Fruit fly (Drosophila melanogaster) whole organism, prepupa: ENCODE measurements around the gene Vta1.

Source experiments
- Blimp-1 ChIP-seq: fragments of 200-800 bp; sonication (Bioruptor generic); optimal IDR thresholded peaks from 3 replicates; lab custom pipeline; 2017; ENCODE audit warnings: missing biosample characterization, missing genetic modification characterization, mild to moderate bottlenecking, moderate library complexity, missing genetic modification reagents
- CG10669 ChIP-seq: fragments of 200-800 bp; sonication (Bioruptor generic); optimal IDR thresholded peaks from 3 replicates; lab custom pipeline; 2018; ENCODE audit warnings: missing biosample characterization, mild to moderate bottlenecking, missing genetic modification characterization, moderate library complexity
- CG11294 ChIP-seq: fragments of 200-800 bp; sonication (Bioruptor generic); IDR thresholded peaks from 2 replicates; pipeline ENCODE4 v1.3.6; 2022; ENCODE audit warnings: missing biosample characterization, missing genetic modification characterization
- CG11762 ChIP-seq: fragments of 200-800 bp; sonication (Bioruptor generic); optimal IDR thresholded peaks from 3 replicates; lab custom pipeline; 2016; ENCODE audit warnings: missing biosample characterization, missing genetic modification characterization; ENCODE audit not compliant: insufficient read depth
- CG11902 ChIP-seq: fragments of 200-800 bp; sonication (Bioruptor generic); optimal IDR thresholded peaks from 3 replicates; lab custom pipeline; 2016; ENCODE audit warnings: missing biosample characterization, missing genetic modification characterization
- CG15336 ChIP-seq: fragments of 200-800 bp; sonication (Bioruptor generic); IDR thresholded peaks from 2 replicates; pipeline ENCODE4 v1.3.6; 2022; ENCODE audit warnings: missing biosample characterization, missing genetic modification characterization
- CG1621 ChIP-seq: fragments of 200-800 bp; sonication (Bioruptor generic); optimal IDR thresholded peaks from 3 replicates; lab custom pipeline; 2018; ENCODE audit warnings: missing biosample characterization, mild to moderate bottlenecking, missing genetic modification characterization
- CG16779 ChIP-seq: fragments of 200-800 bp; sonication (Bioruptor generic); optimal IDR thresholded peaks from 3 replicates; lab custom pipeline; 2017; ENCODE audit warnings: missing biosample characterization, mild to moderate bottlenecking, missing genetic modification characterization
- CG3032 ChIP-seq: fragments of 200-800 bp; optimal IDR thresholded peaks from 2 replicates; lab custom pipeline; 2019; ENCODE audit warnings: missing biosample characterization, mild to moderate bottlenecking, missing genetic modification characterization, moderate library complexity
- CG31627 ChIP-seq: fragments of 200-800 bp; sonication (Bioruptor generic); optimal IDR thresholded peaks from 3 replicates; lab custom pipeline; 2016; ENCODE audit warnings: missing biosample characterization, missing genetic modification characterization
- CG32006 ChIP-seq: fragments of 200-800 bp; sonication (Bioruptor generic); optimal IDR thresholded peaks from 3 replicates; lab custom pipeline; 2017; ENCODE audit warnings: missing biosample characterization, mild to moderate bottlenecking, missing genetic modification characterization
- CG34406 ChIP-seq: fragments of 200-800 bp; sonication (Bioruptor generic); optimal IDR thresholded peaks from 3 replicates; lab custom pipeline; 2016; ENCODE audit warnings: missing biosample characterization, missing genetic modification characterization
- CG3919 ChIP-seq: fragments of 200-800 bp; sonication (Bioruptor generic); optimal IDR thresholded peaks from 3 replicates; lab custom pipeline; 2016; ENCODE audit warnings: missing biosample characterization, missing genetic modification characterization
- CG6163 ChIP-seq: fragments of 200-800 bp; sonication (Bioruptor generic); IDR thresholded peaks from 3 replicates; pipeline ENCODE4 v1.3.6; 2022; ENCODE audit warnings: missing biosample characterization, missing genetic modification characterization
- CG6276 ChIP-seq: fragments of 200-800 bp; sonication (Bioruptor generic); optimal IDR thresholded peaks from 2 replicates; lab custom pipeline; 2017; ENCODE audit warnings: missing biosample characterization, mild to moderate bottlenecking, missing genetic modification characterization
- CG6808 ChIP-seq: fragments of 200-800 bp; sonication (Bioruptor generic); optimal IDR thresholded peaks from 3 replicates; lab custom pipeline; 2017; ENCODE audit warnings: missing biosample characterization, missing genetic modification characterization, mild to moderate bottlenecking, moderate library complexity, missing genetic modification reagents
- CG6854 ChIP-seq: fragments of 200-800 bp; sonication (Bioruptor generic); optimal IDR thresholded peaks from 2 replicates; lab custom pipeline; 2017; ENCODE audit warnings: missing biosample characterization, mild to moderate bottlenecking, missing genetic modification characterization
- CG8319 ChIP-seq: fragments of 200-800 bp; sonication (Bioruptor generic); optimal IDR thresholded peaks from 3 replicates; lab custom pipeline; 2016; ENCODE audit warnings: missing biosample characterization, missing genetic modification characterization
- CG8632 ChIP-seq: fragments of 200-800 bp; sonication (Bioruptor generic); optimal IDR thresholded peaks from 3 replicates; lab custom pipeline; 2016; ENCODE audit warnings: missing biosample characterization, missing genetic modification characterization
- CG9139 ChIP-seq: fragments of 200-800 bp; sonication (Bioruptor generic); optimal IDR thresholded peaks from 3 replicates; lab custom pipeline; 2017; ENCODE audit warnings: missing biosample characterization, mild to moderate bottlenecking, missing genetic modification characterization
- Eip75B ChIP-seq: fragments of 200-800 bp; sonication (Bioruptor generic); optimal IDR thresholded peaks from 3 replicates; lab custom pipeline; 2016; ENCODE audit warnings: missing biosample characterization, missing genetic modification characterization
- Eip78C ChIP-seq: fragments of 200-800 bp; sonication (Bioruptor generic); peaks from one replicate; lab custom pipeline; 2016; ENCODE audit warnings: missing biosample characterization, missing genetic modification characterization
- Eip93F ChIP-seq: fragments of 200-800 bp; sonication (Bioruptor generic); optimal IDR thresholded peaks from 2 replicates; lab custom pipeline; 2016; ENCODE audit warnings: missing biosample characterization, mild to moderate bottlenecking, missing genetic modification characterization
- Ets21C ChIP-seq: fragments of 200-800 bp; sonication (Bioruptor generic); optimal IDR thresholded peaks from 3 replicates; lab custom pipeline; 2016; ENCODE audit warnings: missing biosample characterization, missing genetic modification characterization
- Ets96B ChIP-seq: fragments of 200-800 bp; optimal IDR thresholded peaks from 2 replicates; lab custom pipeline; 2019; ENCODE audit warnings: missing biosample characterization, mild to moderate bottlenecking, missing genetic modification characterization, moderate library complexity
- Gug ChIP-seq: fragments of 200-800 bp; sonication (Bioruptor generic); IDR thresholded peaks from 2 replicates; pipeline ENCODE4 v1.3.6; 2022; ENCODE audit warnings: missing biosample characterization, missing genetic modification characterization
- Hr38 ChIP-seq: sonication (Bioruptor generic); optimal IDR thresholded peaks from 2 replicates; lab custom pipeline; 2016; ENCODE audit warnings: missing biosample characterization, missing genetic modification characterization
- Hr39 ChIP-seq: fragments of 200-800 bp; sonication (Bioruptor generic); optimal IDR thresholded peaks from 2 replicates; lab custom pipeline; 2016; ENCODE audit warnings: missing biosample characterization, missing genetic modification characterization
- Hr4 ChIP-seq: fragments of 200-800 bp; sonication (Bioruptor generic); optimal IDR thresholded peaks from 3 replicates; lab custom pipeline; 2016; ENCODE audit warnings: missing biosample characterization, missing genetic modification characterization
- Smox ChIP-seq: fragments of 200-800 bp; sonication (Bioruptor generic); optimal IDR thresholded peaks from 3 replicates; lab custom pipeline; 2016; ENCODE audit warnings: missing biosample characterization, missing genetic modification characterization
- Sox102F ChIP-seq: fragments of 200-800 bp; sonication (Bioruptor generic); optimal IDR thresholded peaks from 2 replicates; lab custom pipeline; 2016; ENCODE audit warnings: missing biosample characterization, mild to moderate bottlenecking, missing genetic modification characterization
- Sox14 ChIP-seq: fragments of 200-800 bp; sonication (Bioruptor generic); optimal IDR thresholded peaks from 3 replicates; lab custom pipeline; 2016; ENCODE audit warnings: missing biosample characterization, missing genetic modification characterization
- Sox15 ChIP-seq: fragments of 200-800 bp; sonication (Bioruptor generic); optimal IDR thresholded peaks from 3 replicates; lab custom pipeline; 2016; ENCODE audit warnings: missing biosample characterization, missing genetic modification characterization
- achi ChIP-seq: fragments of 200-800 bp; sonication (Bioruptor generic); optimal IDR thresholded peaks from 3 replicates; lab custom pipeline; 2016; ENCODE audit warnings: missing biosample characterization, missing genetic modification characterization
- dsx ChIP-seq: fragments of 200-800 bp; optimal IDR thresholded peaks from 3 replicates; lab custom pipeline; 2019; ENCODE audit warnings: missing biosample characterization, mild to moderate bottlenecking, missing genetic modification characterization, moderate library complexity; ENCODE audit not compliant: poor library complexity, severe bottlenecking
- esn ChIP-seq: fragments of 200-800 bp; sonication (Bioruptor generic); optimal IDR thresholded peaks from 2 replicates; lab custom pipeline; 2016; ENCODE audit warnings: missing biosample characterization, mild to moderate bottlenecking, missing genetic modification characterization, moderate library complexity
- fd85E ChIP-seq: fragments of 200-800 bp; sonication (Bioruptor generic); optimal IDR thresholded peaks from 3 replicates; lab custom pipeline; 2016; ENCODE audit warnings: missing biosample characterization, missing genetic modification characterization
- fkh ChIP-seq: fragments of 200-800 bp; sonication (Bioruptor generic); optimal IDR thresholded peaks from 3 replicates; lab custom pipeline; 2017; ENCODE audit warnings: missing biosample characterization, mild to moderate bottlenecking, missing genetic modification characterization, moderate library complexity
- lz ChIP-seq: fragments of 200-800 bp; sonication (Bioruptor generic); optimal IDR thresholded peaks from 3 replicates; lab custom pipeline; 2016; ENCODE audit warnings: missing biosample characterization, missing genetic modification characterization
- net ChIP-seq: fragments of 200-800 bp; sonication (Bioruptor generic); optimal IDR thresholded peaks from 3 replicates; lab custom pipeline; 2016; ENCODE audit warnings: missing biosample characterization, missing genetic modification characterization
- salr ChIP-seq, 2 experiments: fragments of 200-800 bp; sonication (Bioruptor generic); optimal IDR thresholded peaks; 3 replicates each; lab custom pipeline; 2016 to 2018; ENCODE audit warnings: missing biosample characterization in 2 of 2, missing genetic modification characterization in 2 of 2, mild to moderate bottlenecking in 1 of 2
- ss ChIP-seq, 2 experiments: fragments of 200-800 bp; sonication (Bioruptor generic); optimal IDR thresholded peaks; 2 replicates in 1 of 2; 3 replicates in 1 of 2; lab custom pipeline; 2017 to 2018; ENCODE audit warnings: mild to moderate bottlenecking in 2 of 2, missing biosample characterization in 2 of 2, missing genetic modification characterization in 2 of 2, moderate library complexity in 1 of 2
- svp ChIP-seq: fragments of 200-800 bp; sonication (Bioruptor generic); peaks from one replicate; lab custom pipeline; 2016; ENCODE audit warnings: missing biosample characterization, missing genetic modification characterization
- topi ChIP-seq: fragments of 200-800 bp; sonication (Bioruptor generic); optimal IDR thresholded peaks from 3 replicates; lab custom pipeline; 2016; ENCODE audit warnings: missing biosample characterization, missing genetic modification characterization
- vri ChIP-seq: fragments of 200-800 bp; sonication (Bioruptor generic); optimal IDR thresholded peaks from 3 replicates; lab custom pipeline; 2016; ENCODE audit warnings: missing biosample characterization, mild to moderate bottlenecking, missing genetic modification characterization

Gene Vta1

DNA sequence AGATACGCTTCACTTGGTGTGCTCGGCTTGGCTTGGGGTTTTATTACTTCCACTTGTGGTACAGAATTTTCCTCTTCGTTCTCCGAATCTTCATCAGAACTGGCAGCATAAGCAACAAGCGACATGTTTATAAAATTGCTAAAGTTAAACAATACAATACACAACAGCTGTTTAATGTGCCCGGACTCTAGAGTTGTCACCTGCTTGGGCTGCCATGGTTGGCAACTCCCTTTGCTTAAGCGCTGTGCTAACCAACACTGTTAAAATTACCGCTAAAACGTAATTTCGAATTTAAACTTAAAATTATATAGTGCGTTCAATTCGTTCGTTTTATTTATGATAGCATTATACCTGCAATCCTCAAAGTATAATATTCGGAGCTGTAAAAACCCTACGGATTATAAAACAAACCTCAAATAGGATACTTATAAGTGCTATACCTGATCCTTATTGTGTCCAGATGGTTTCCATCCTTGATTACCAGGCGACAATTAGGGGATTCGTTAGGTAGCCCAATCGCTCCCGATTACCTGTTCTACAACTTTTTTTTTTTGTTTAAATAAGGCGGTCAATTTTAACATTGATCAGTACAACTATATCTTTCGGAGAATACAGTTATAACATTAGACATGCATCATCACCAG is 5.3 kb downstream of the Vta1 start, which contains the start of the genes CG17249 and Bro:
Gene CG17249 (minus strand): TSS at position 189 of the 644 bp plus-strand sequence.
Gene Bro (plus strand): TSS at position 594 of the 644 bp plus-strand sequence.
- TF ChIP-seq Hr38 (GFP tag; lab: Kevin White, UChicago) (no peak), Blimp-1 (GFP tag; lab: Kevin White, UChicago) (no peak), CG3919 (peak; percentile 13), CG16779 (tag; lab: Kevin White, UChicago) (no peak), Sox14 (GFP tag; lab: Kevin White, UChicago) (peak; percentile 64), CG8319 (GFP tag; lab: Kevin White, UChicago) (no peak), esn (GFP tag; lab: Kevin White, UChicago) (peak; percentile 29), Eip78C (GFP tag; lab: Kevin White, UChicago) (peak; percentile 34), lz (GFP tag; lab: Kevin White, UChicago) (peak; percentile 27), CG31627 (GFP tag; lab: Kevin White, UChicago) (peak; percentile 53), CG8632 (GFP tag; lab: Kevin White, UChicago) (no peak), Eip93F (GFP tag; lab: Kevin White, UChicago) (no peak), topi (GFP tag; lab: Kevin White, UChicago) (peak; percentile 11), CG32006 (GFP tag; lab: Kevin White, UChicago) (no peak), CG1621 (peak; percentile 78), CG15336 (GFP tag; lab: Robert Waterston, UW) (no peak)

DNA sequence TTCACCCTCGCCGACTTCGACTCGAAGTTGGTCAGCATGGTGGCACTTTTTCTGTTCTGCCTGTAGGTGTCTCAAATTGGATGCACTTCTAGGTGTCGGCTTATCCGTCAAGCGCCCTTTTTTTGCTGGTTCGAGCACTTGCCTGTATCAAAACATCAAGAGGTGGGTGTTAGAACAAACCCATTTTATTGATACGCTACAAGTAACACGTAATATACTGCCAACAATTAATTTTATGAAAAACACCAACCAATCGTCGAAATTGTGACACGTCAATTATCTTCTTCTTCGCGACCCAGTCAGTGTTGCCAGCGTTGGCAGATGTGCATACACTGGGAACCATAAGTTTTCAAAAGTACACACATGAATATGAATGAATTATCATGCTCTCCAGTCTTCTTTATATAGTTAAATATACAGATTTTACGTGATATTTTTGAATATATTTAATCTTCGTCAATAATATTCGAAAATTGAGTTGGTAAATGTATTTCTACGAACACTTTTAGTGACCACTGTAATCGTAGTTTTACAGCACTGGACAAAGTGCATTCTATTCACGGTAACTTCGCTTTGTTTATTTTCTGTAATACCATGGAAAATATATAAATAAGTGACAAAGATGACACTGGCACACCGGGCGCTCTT is 7.7 kb downstream of the Vta1 start, which contains the start of the genes alphaCOP and CG13919:
Gene alphaCOP (minus strand): TSS at position 280 of the 648 bp plus-strand sequence.
Gene CG13919 (plus strand): TSS at position 548 of the 648 bp plus-strand sequence.
- TF ChIP-seq svp (GFP tag; lab: Kevin White, UChicago) (peak; percentile 99), Blimp-1 (GFP tag; lab: Kevin White, UChicago) (peak; percentile 83), Sox14 (GFP tag; lab: Kevin White, UChicago) (peak; percentile 98), Sox15 (GFP tag; lab: Kevin White, UChicago) (peak; percentile 97), CG6808 (GFP tag; lab: Kevin White, UChicago) (peak; percentile 91), CG1621 (peak; percentile 95), Sox102F (peak; percentile 97), Hr4 (peak; percentile 98), vri (GFP tag; lab: Kevin White, UChicago) (no peak), fkh (peak; percentile 94), CG3032 (tag; lab: Kevin White, UChicago) (peak; percentile 97), CG3919 (peak; percentile 96), CG6854 (GFP tag; lab: Kevin White, UChicago) (peak; percentile 82), dsx (GFP tag; lab: Kevin White, UChicago) (peak; percentile 98), topi (GFP tag; lab: Kevin White, UChicago) (peak; percentile 98), Gug (GFP tag; lab: Robert Waterston, UW) (peak; percentile 96), CG6276 (GFP tag; lab: Kevin White, UChicago) (no peak), CG8319 (GFP tag; lab: Kevin White, UChicago) (peak; percentile 96), fd85E (GFP tag; lab: Kevin White, UChicago) (no peak), Eip75B (GFP tag; lab: Kevin White, UChicago) (peak; percentile 96), lz (GFP tag; lab: Kevin White, UChicago) (peak; percentile 98), CG11294 (GFP tag; lab: Robert Waterston, UW) (peak; percentile 97), Eip93F (GFP tag; lab: Kevin White, UChicago) (no peak), ss (GFP tag; optimal IDR thresholded peaks at IDR 0.05; lab: Kevin White, UChicago) (peak; percentile 94 to 97), salr (GFP tag; optimal IDR thresholded peaks at IDR 0.05; lab: Kevin White, UChicago) (peak; percentile 94), CG6163 (peak; percentile 93), CG11762 (peak; percentile 94), CG11902 (GFP tag; lab: Kevin White, UChicago) (peak; percentile 91), Smox (GFP tag; lab: Kevin White, UChicago) (peak; percentile 97), CG34406 (peak; percentile 97), CG15336 (GFP tag; lab: Robert Waterston, UW) (peak; percentile 99), CG10669 (peak; percentile 96), Ets96B (peak; percentile 95), CG31627 (GFP tag; lab: Kevin White, UChicago) (peak; percentile 98), net (peak; percentile 96), Ets21C (peak; percentile 95), Eip78C (GFP tag; lab: Kevin White, UChicago) (peak; percentile 100), esn (GFP tag; lab: Kevin White, UChicago) (peak; percentile 98), Hr39 (GFP tag; lab: Kevin White, UChicago) (peak; percentile 97), achi (GFP tag; lab: Kevin White, UChicago) (peak; percentile 97), CG9139 (GFP tag; lab: Kevin White, UChicago) (peak; percentile 95)
